Worm (Caenorhabditis elegans) whole organism, mixed stage, embryonic: ENCODE data around the gene clec-47.
A peak's percentile ranks its signal among the peaks of the same experiment; 100 is the strongest.

ENCODE experiments used
- bed-3 ChIP-seq: fragments of 200-800 bp; sonication (Bioruptor generic); optimal IDR thresholded peaks from 3 replicates; lab custom pipeline; 2018; ENCODE audit warnings: mild to moderate bottlenecking, missing genetic modification characterization, moderate library complexity, missing compliant biosample characterization
- blmp-1 ChIP-seq: fragments of 150-350 bp; optimal IDR thresholded peaks from 2 replicates; lab custom pipeline; 2014; ENCODE audit warnings: missing biosample characterization, missing genetic modification characterization
- ceh-39 ChIP-seq: fragments of 150-350 bp; optimal IDR thresholded peaks from 2 replicates; lab custom pipeline; 2014; ENCODE audit warnings: missing biosample characterization, missing genetic modification characterization
- ceh-43 ChIP-seq: fragments of 200-800 bp; sonication (Bioruptor generic); optimal IDR thresholded peaks from 2 replicates; lab custom pipeline; 2018; ENCODE audit warnings: mild to moderate bottlenecking, missing genetic modification characterization, moderate library complexity, missing compliant biosample characterization
- ceh-83 ChIP-seq: fragments of 200-800 bp; sonication (Bioruptor generic); optimal IDR thresholded peaks from 2 replicates; lab custom pipeline; 2018; ENCODE audit warnings: mild to moderate bottlenecking, missing genetic modification characterization, missing compliant biosample characterization
- ces-1 ChIP-seq: fragments of 150-350 bp; optimal IDR thresholded peaks from 2 replicates; lab custom pipeline; 2014; ENCODE audit warnings: missing biosample characterization, missing genetic modification reagents, missing genetic modification characterization
- cnd-1 ChIP-seq: fragments of 200-800 bp; sonication (Bioruptor generic); optimal IDR thresholded peaks from 2 replicates; lab custom pipeline; 2018; ENCODE audit warnings: mild to moderate bottlenecking, missing genetic modification characterization, missing compliant biosample characterization
- drap-1 ChIP-seq: fragments of 200-800 bp; sonication (Bioruptor generic); optimal IDR thresholded peaks from 3 replicates; lab custom pipeline; 2018; ENCODE audit warnings: mild to moderate bottlenecking, missing genetic modification characterization, missing compliant biosample characterization
- elt-1 ChIP-seq: sonication (generic microtip); optimal IDR thresholded peaks from 2 replicates; lab custom pipeline; 2017; ENCODE audit warnings: missing genetic modification characterization, mild to moderate bottlenecking, missing compliant biosample characterization, antibody characterized with exemption, moderate library complexity, borderline replicate concordance; ENCODE audit not compliant: insufficient read depth
- elt-3 ChIP-seq: fragments of 150-350 bp; optimal IDR thresholded peaks from 2 replicates; lab custom pipeline; 2014; ENCODE audit warnings: missing biosample characterization, missing genetic modification characterization
- hlh-1 ChIP-seq: fragments of 150-350 bp; optimal IDR thresholded peaks from 2 replicates; lab custom pipeline; 2014; ENCODE audit warnings: missing biosample characterization, missing genetic modification reagents, missing genetic modification characterization
- lin-13 ChIP-seq: fragments of 150-350 bp; optimal IDR thresholded peaks from 2 replicates; lab custom pipeline; 2014; ENCODE audit warnings: missing biosample characterization, missing genetic modification characterization
- lin-32 ChIP-seq: fragments of 200-800 bp; sonication (Bioruptor generic); optimal IDR thresholded peaks from 2 replicates; lab custom pipeline; 2018; ENCODE audit warnings: mild to moderate bottlenecking, missing genetic modification characterization, missing compliant biosample characterization
- lsy-2 ChIP-seq: fragments of 150-350 bp; optimal IDR thresholded peaks from 2 replicates; lab custom pipeline; 2014; ENCODE audit warnings: missing biosample characterization, missing genetic modification characterization
- mab-5 ChIP-seq: fragments of 150-350 bp; optimal IDR thresholded peaks from 2 replicates; lab custom pipeline; 2014; ENCODE audit warnings: missing biosample characterization, missing genetic modification characterization
- mep-1 ChIP-seq: fragments of 150-350 bp; optimal IDR thresholded peaks from 2 replicates; lab custom pipeline; 2017; ENCODE audit warnings: missing biosample characterization, missing genetic modification reagents, missing genetic modification characterization, inconsistent platforms
- mls-2 ChIP-seq: sonication (generic microtip); optimal IDR thresholded peaks from 2 replicates; lab custom pipeline; 2016; ENCODE audit warnings: mild to moderate bottlenecking, missing genetic modification characterization, moderate library complexity, missing compliant biosample characterization
- nhr-2 ChIP-seq: fragments of 150-350 bp; optimal IDR thresholded peaks from 2 replicates; lab custom pipeline; 2014; ENCODE audit warnings: missing biosample characterization, missing genetic modification characterization
- nhr-237 ChIP-seq: fragments of 150-350 bp; optimal IDR thresholded peaks from 2 replicates; lab custom pipeline; 2014; ENCODE audit warnings: missing biosample characterization, missing genetic modification characterization
- nhr-28 ChIP-seq: fragments of 150-350 bp; optimal IDR thresholded peaks from 2 replicates; lab custom pipeline; 2014; ENCODE audit warnings: missing biosample characterization, missing genetic modification characterization
- nhr-76 ChIP-seq: sonication (generic microtip); optimal IDR thresholded peaks from 2 replicates; lab custom pipeline; 2017; ENCODE audit warnings: missing biosample characterization, missing genetic modification characterization
- pha-4 ChIP-seq: fragments of 150-350 bp; optimal IDR thresholded peaks from 2 replicates; lab custom pipeline; 2018; ENCODE audit warnings: missing biosample characterization, missing genetic modification reagents, missing genetic modification characterization
- sem-2 ChIP-seq: fragments of 200-800 bp; sonication (Bioruptor generic); optimal IDR thresholded peaks from 2 replicates; lab custom pipeline; 2018; ENCODE audit warnings: mild to moderate bottlenecking, missing genetic modification characterization, missing compliant biosample characterization
- tbx-8 ChIP-seq: fragments of 200-800 bp; sonication (Bioruptor generic); optimal IDR thresholded peaks from 2 replicates; lab custom pipeline; 2018; ENCODE audit warnings: mild to moderate bottlenecking, missing genetic modification characterization, moderate library complexity, missing compliant biosample characterization
- unc-120 ChIP-seq: sonication (generic microtip); optimal IDR thresholded peaks from 2 replicates; lab custom pipeline; 2017; ENCODE audit warnings: missing genetic modification characterization, missing compliant biosample characterization; ENCODE audit not compliant: poor library complexity, severe bottlenecking
- unc-39 ChIP-seq: fragments of 150-350 bp; optimal IDR thresholded peaks from 2 replicates; lab custom pipeline; 2014; ENCODE audit warnings: missing biosample characterization, missing genetic modification characterization
- unc-62 ChIP-seq: fragments of 150-350 bp; optimal IDR thresholded peaks from 2 replicates; lab custom pipeline; 2014; ENCODE audit warnings: missing biosample characterization, missing genetic modification reagents, missing genetic modification characterization
- zip-8 ChIP-seq: fragments of 150-350 bp; optimal IDR thresholded peaks from 2 replicates; lab custom pipeline; 2014; ENCODE audit warnings: missing biosample characterization, missing genetic modification characterization

The clec-47 gene

ce11 chrV:15143798-15144197 lies 31.8 kb upstream of the clec-47 start, which contains the start of gene K08F9.4:
K08F9.4 (plus strand) TSS chrV:15144019.
- TF ChIP-seq mab-5 (tag; lab: Kevin White, UChicago) (no peak), nhr-28 (tag; lab: Kevin White, UChicago) (no peak), ces-1 (GFP tag; lab: Kevin White, UChicago) (peak; percentile 59), elt-1 (tag; lab: Kevin White, UChicago) (no peak), lsy-2 (tag; lab: Kevin White, UChicago) (peak; percentile 55), mep-1 (tag; lab: Kevin White, UChicago) (peak; percentile 63), hlh-1 (tag; lab: Kevin White, UChicago) (peak; percentile 2), pha-4 (tag; lab: Kevin White, UChicago) (peak; percentile 73), blmp-1 (tag; lab: Kevin White, UChicago) (peak; percentile 98), unc-120 (tag; lab: Kevin White, UChicago) (no peak)
- TF ChIP-seq, all 35 proteins: peak for 6

ce11 chrV:15147776-15148175 lies 27.8 kb upstream of the clec-47 start, which contains the start of gene T09F5.20:
T09F5.20 (minus strand) TSS chrV:15147876.
- TF ChIP-seq elt-3 (no peak), unc-62 (GFP tag; lab: Kevin White, UChicago) (no peak), lin-13 (tag; lab: Kevin White, UChicago) (no peak), zip-8 (no peak), ceh-43 (GFP tag; lab: Kevin White, UChicago) (no peak), ceh-39 (tag; lab: Kevin White, UChicago) (no peak), mep-1 (tag; lab: Kevin White, UChicago) (no peak), nhr-2 (tag; lab: Kevin White, UChicago) (no peak), lsy-2 (tag; lab: Kevin White, UChicago) (no peak)

- TF ChIP-seq unc-39 (tag; lab: Kevin White, UChicago) (no peak), nhr-76 (no peak), elt-1 (tag; lab: Kevin White, UChicago) (peak; percentile 60), pha-4 (tag; lab: Kevin White, UChicago) (no peak)
Measured at ce11 chrV:15148800-15149199, 26.8 kb upstream of the clec-47 start, which contains the start of gene T09F5.1. T09F5.1 (plus strand) TSS chrV:15149100.

ce11 chrV:15150176-15150575 lies 25.4 kb upstream of the clec-47 start:
- TF ChIP-seq mls-2 (no peak), sem-2 (GFP tag; lab: Kevin White, UChicago) (no peak), nhr-76 (no peak), zip-8 (no peak), ceh-39 (tag; lab: Kevin White, UChicago) (no peak), nhr-237 (tag; lab: Kevin White, UChicago) (no peak), tbx-8 (no peak), mab-5 (tag; lab: Kevin White, UChicago) (no peak), pha-4 (tag; lab: Kevin White, UChicago) (no peak), bed-3 (GFP tag; lab: Kevin White, UChicago) (no peak), ceh-43 (GFP tag; lab: Kevin White, UChicago) (no peak), ces-1 (GFP tag; lab: Kevin White, UChicago) (no peak), unc-62 (GFP tag; lab: Kevin White, UChicago) (no peak), ceh-83 (no peak), cnd-1 (tag; lab: Kevin White, UChicago) (no peak), mep-1 (tag; lab: Kevin White, UChicago) (no peak)

DNA sequence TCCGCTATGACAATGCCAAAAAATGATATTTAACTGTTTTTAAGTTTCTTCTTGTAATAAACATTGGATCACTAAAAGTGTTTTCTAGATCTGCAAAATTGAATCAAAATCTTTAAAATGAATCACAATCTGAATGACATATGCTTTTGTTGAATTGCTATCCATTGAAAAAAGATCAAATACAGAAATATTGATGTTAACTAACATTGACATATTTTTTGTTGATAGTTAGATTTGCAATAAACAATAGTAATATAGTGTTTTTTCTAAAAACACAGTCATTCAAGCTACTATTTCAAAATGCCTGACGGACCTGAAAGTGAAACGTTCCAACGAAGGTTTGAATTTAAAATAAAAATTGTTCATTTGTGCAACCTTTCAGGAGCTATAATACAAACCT lies 24.9 kb upstream of the clec-47 start, which contains the start of gene T09F5.2:
Gene T09F5.2, plus strand, starts transcription at position 301 of the 400 bp plus-strand sequence.
- TF ChIP-seq lin-13 (tag; lab: Kevin White, UChicago) (no peak), drap-1 (GFP tag; lab: Kevin White, UChicago) (no peak), hlh-1 (tag; lab: Kevin White, UChicago) (no peak), nhr-76 (no peak), lin-32 (no peak), nhr-237 (tag; lab: Kevin White, UChicago) (no peak), nhr-28 (tag; lab: Kevin White, UChicago) (no peak), blmp-1 (tag; lab: Kevin White, UChicago) (no peak), nhr-2 (tag; lab: Kevin White, UChicago) (no peak)

- TF ChIP-seq elt-3: no peak
- no peak for TF ChIP-seq ceh-39 (tag; lab: Kevin White, UChicago)
- no peak for TF ChIP-seq lin-32
- TF ChIP-seq nhr-237 (tag; lab: Kevin White, UChicago): no peak
- no peak for TF ChIP-seq pha-4 (tag; lab: Kevin White, UChicago)
- no peak for TF ChIP-seq ceh-43 (GFP tag; lab: Kevin White, UChicago)
- TF ChIP-seq unc-62 (GFP tag; lab: Kevin White, UChicago): no peak
- no peak for TF ChIP-seq blmp-1 (tag; lab: Kevin White, UChicago)
- no peak for TF ChIP-seq mep-1 (tag; lab: Kevin White, UChicago)
- no peak for TF ChIP-seq hlh-1 (tag; lab: Kevin White, UChicago)
- no peak for TF ChIP-seq tbx-8
- no peak for TF ChIP-seq lin-13 (tag; lab: Kevin White, UChicago)
- no peak for TF ChIP-seq bed-3 (GFP tag; lab: Kevin White, UChicago)
Measured at ce11 chrV:15152010-15152409, 23.5 kb upstream of the clec-47 start.
